Worm (Caenorhabditis elegans): ENCODE results near the gene M70.5.

The M70.5 gene

DNA sequence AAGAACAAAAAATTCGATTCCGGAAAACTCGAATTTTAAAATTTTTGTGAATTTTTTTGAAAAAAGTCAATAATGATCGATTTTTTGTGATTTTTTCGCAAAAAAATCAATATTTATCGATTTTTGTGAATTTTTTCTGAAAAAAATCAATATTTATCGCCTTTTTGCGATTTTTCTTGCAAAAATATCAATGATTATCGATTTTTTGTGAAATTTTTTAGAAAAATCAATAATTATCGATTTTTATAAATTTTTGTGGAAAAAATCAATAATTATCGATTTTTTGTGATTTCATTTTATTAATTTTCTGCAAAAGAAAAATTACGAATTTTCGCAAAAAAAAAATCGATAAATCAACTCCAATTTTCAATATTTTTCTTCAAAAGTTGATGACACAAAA, 39.4 kb downstream of the M70.5 start:
- TF ChIP-seq ceh-34 (tag; optimal IDR thresholded peaks at IDR 0.05) (no peak), unc-86 (tag; optimal IDR thresholded peaks at IDR 0.05) (no peak), ceh-48 (tag; optimal IDR thresholded peaks at IDR 0.05) (peak; percentile 88), ceh-6 (GFP tag; optimal IDR thresholded peaks at IDR 0.05) (no peak), C08G9.2 (tag; optimal IDR thresholded peaks at IDR 0.05) (no peak)

DNA sequence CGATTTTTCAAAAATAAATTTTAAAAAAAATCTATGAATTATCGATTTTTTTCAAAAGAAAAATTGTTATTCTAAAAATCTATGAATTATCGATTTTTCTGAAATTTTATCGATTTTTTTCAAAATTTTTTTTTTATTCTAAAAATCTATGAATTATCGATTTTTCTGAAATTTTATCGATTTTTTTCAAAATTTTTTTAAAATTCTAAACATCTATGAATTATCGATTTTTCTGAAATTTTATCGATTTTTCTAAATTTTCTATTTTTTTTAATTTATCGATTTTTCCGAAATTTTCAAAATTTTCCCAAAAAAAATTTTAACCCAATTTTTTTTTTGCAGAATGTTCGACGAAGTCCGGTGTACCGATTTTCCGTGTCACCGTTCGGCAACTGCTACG, 42.2 kb downstream of the M70.5 start:
- TF ChIP-seq ceh-48 (tag; optimal IDR thresholded peaks at IDR 0.05), result peak; percentile 7

DNA sequence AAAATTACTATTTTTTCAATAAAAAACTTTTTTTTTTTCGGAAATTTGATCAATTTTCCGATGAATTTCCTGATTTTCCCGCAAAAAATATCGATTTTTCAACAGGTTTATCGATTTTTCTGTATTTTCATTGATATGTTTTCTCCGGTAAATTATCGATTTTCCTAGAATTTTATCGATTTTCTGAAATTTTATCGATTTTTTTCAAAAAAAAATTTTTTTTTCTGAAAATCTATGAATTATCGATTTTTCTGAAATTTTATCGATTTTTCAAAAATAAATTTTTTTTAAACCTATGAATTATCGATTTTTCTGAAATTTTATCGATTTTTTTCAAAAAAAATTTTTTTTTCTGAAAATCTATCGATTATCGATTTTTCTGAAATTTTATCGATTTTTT, 43.7 kb downstream of the M70.5 start:
- TF ChIP-seq ceh-48 (tag; optimal IDR thresholded peaks at IDR 0.05), result peak; percentile 17

DNA sequence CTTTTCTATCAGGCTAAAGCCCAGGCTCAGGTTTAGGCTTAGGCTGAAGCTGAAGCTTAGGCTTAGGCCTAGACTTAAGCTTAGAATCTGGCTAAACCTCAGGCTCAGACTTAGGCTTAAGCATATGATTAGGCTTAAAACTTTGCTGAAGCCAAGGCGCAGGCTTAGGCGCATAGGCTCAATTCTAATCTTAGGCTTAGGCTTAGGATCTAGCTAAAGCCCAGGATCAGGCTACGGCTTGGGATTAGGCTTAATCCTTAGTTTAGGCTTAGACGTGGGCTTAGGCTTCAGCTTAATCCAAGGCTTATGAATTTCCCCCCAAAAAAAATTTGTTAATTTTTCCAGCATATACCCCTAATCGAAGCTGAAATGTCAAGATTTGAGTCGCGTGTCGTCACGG, 46.7 kb downstream of the M70.5 start:
- TF ChIP-seq dve-1 (tag; optimal IDR thresholded peaks at IDR 0.05) (peak; percentile 97), hlh-8 (tag; optimal IDR thresholded peaks at IDR 0.05) (no peak), hlh-13 (GFP tag; optimal IDR thresholded peaks at IDR 0.05) (no peak), unc-55 (GFP tag; optimal IDR thresholded peaks at IDR 0.05) (no peak), ceh-22 (tag; optimal IDR thresholded peaks at IDR 0.05) (no peak)

DNA sequence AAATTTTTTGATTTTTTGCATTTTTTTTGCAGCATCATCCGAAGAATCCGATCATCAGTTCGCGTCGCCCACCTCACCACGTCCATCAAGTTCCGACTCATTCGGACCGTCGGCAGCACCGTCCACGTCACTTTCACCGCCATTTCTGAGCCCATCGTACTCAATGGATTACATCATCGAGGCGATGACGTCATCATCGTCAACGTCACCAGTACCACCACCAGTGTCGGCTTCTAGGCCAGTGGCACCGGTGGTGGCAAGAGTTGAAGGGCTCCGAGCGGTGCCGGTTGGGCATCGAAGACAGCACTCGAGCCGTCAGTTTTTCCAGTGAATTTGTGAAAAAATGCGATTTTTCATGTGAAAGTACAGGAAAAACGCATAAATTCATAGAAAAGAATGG, 51.7 kb downstream of the M70.5 start:
- TF ChIP-seq pat-9 (tag; optimal IDR thresholded peaks at IDR 0.05) (no peak), hlh-15 (tag; optimal IDR thresholded peaks at IDR 0.05) (no peak), rnt-1 (tag; optimal IDR thresholded peaks at IDR 0.05) (no peak), ref-2 (tag; optimal IDR thresholded peaks at IDR 0.05) (no peak), pax-1 (tag; optimal IDR thresholded peaks at IDR 0.05) (no peak), fax-1 (tag; optimal IDR thresholded peaks at IDR 0.05) (no peak), hlh-8 (tag; optimal IDR thresholded peaks at IDR 0.05) (no peak), unc-86 (tag; optimal IDR thresholded peaks at IDR 0.05) (no peak), syd-9 (tag; optimal IDR thresholded peaks at IDR 0.05) (no peak), elt-2 (tag; optimal IDR thresholded peaks at IDR 0.05) (no peak), mec-3 (tag; optimal IDR thresholded peaks at IDR 0.05; ENCODE audit: borderline replicate concordance) (no peak), tbx-7 (tag; optimal IDR thresholded peaks at IDR 0.05) (no peak), ceh-2 (tag; optimal IDR thresholded peaks at IDR 0.05) (no peak), pqm-1 (tag; optimal IDR thresholded peaks at IDR 0.05) (no peak)

DNA sequence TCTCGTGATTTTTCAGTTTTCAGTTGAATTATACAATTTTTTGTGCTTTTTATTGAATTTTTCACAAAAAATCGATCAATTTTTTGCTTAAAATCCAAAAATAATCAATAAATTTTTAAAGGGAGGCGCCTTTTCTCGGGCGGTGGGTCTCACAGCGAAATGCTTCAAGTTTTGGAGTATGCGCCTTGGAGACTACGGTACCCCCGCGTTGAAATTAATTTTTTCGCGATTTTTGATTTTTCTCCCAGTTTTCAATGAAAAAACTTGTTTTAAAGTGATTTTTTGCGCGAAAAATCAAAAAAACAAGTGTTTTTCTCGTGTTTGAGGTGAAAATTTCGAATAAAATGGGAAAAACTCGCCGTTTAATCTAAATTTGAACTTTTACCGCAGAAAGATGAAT, 52.3 kb downstream of the M70.5 start:
- no peak for TF ChIP-seq mec-3 (tag; optimal IDR thresholded peaks at IDR 0.05; ENCODE audit: borderline replicate concordance)
- TF ChIP-seq tbx-2 (tag; optimal IDR thresholded peaks at IDR 0.05), result no peak

DNA sequence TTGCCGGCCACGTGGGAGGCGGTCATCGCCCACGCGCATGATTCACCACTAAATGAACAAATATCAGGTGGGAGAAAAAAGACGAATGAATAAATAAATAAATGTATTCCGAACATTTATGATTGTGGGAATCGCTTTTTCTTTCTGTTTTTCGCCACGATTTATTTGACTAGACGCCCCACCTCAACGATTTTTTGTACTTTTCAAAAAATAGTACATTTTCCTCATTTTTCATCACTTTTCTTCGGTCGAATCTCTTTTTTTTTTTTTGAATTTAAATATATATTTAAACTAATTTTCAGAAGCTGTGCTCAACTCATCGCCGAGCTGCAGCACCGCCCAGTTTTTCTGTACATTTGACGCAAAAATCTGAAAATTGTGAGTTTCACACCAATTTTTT, 52.9 kb downstream of the M70.5 start, which contains the start of gene fnip-2:
fnip-2 (plus strand) TSS at position 301 of the 400 bp plus-strand sequence.
- TF ChIP-seq nhr-11 (tag; optimal IDR thresholded peaks at IDR 0.05) (no peak), gmeb-2 (tag; optimal IDR thresholded peaks at IDR 0.05) (no peak), sox-2 (GFP tag; IDR thresholded peaks at IDR 0.05) (no peak), ceh-30 (tag; optimal IDR thresholded peaks at IDR 0.05) (no peak), pqm-1 (tag; optimal IDR thresholded peaks at IDR 0.05) (no peak), pha-2 (tag; optimal IDR thresholded peaks at IDR 0.05) (no peak), ceh-14 (tag; optimal IDR thresholded peaks at IDR 0.05) (no peak), odd-2 (tag; optimal IDR thresholded peaks at IDR 0.05) (no peak), zip-5 (tag; optimal IDR thresholded peaks at IDR 0.05) (no peak), unc-3 (GFP tag; conservative IDR thresholded peaks at IDR 0.05) (no peak), unc-3 (tag; optimal IDR thresholded peaks at IDR 0.05) (no peak), T23F11.4 (GFP tag; optimal IDR thresholded peaks at IDR 0.05) (no peak), unc-42 (tag; optimal IDR thresholded peaks at IDR 0.05) (no peak), lim-6 (tag; optimal IDR thresholded peaks at IDR 0.05) (no peak), ceh-45 (GFP tag; IDR thresholded peaks at IDR 0.05) (no peak), unc-55 (GFP tag; optimal IDR thresholded peaks at IDR 0.05) (no peak), unc-86 (tag; optimal IDR thresholded peaks at IDR 0.05) (no peak), syd-9 (tag; optimal IDR thresholded peaks at IDR 0.05) (no peak), pag-3 (tag; optimal IDR thresholded peaks at IDR 0.05; ENCODE audit: borderline replicate concordance) (no peak), ceh-22 (tag; optimal IDR thresholded peaks at IDR 0.05) (no peak)
